Worm (Caenorhabditis elegans): ENCODE results near the gene C56A3.5.
A peak's percentile ranks its signal among the peaks of the same experiment; 100 is the strongest.

DNA sequence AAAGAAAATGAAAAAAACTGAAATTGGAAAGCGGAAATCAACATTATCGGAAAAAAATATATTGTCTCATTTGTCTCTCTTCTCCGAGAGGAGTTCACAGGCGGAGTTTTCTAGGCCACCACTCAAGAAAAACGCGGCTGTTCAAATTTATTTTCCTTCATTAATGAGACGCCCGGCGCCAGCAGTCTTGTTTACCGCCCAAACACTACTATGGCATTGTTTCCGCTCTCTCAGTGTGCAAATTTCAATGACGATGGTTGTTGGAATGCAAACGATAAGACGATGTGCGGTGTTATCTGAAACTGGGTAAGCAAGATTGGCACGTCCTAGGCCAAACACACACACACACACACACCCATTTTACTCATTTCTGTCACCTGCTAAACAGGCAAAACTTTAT lies 5.0 kb downstream of the C56A3.5 start, which contains the start of gene cav-2:
- TF ChIP-seq pha-4 (tag; optimal IDR thresholded peaks at IDR 0.05) (peak; percentile 83), elt-3 (tag; optimal IDR thresholded peaks at IDR 0.05) (no peak), nhr-77 (tag; optimal IDR thresholded peaks at IDR 0.05) (no peak), ZK546.5 (tag; optimal IDR thresholded peaks at IDR 0.05) (no peak), jun-1 (tag; optimal IDR thresholded peaks at IDR 0.05) (peak; percentile 89), unc-39 (tag; optimal IDR thresholded peaks at IDR 0.05) (no peak)
